Worm (Caenorhabditis elegans): ENCODE measurements around the gene clec-130.

DNA sequence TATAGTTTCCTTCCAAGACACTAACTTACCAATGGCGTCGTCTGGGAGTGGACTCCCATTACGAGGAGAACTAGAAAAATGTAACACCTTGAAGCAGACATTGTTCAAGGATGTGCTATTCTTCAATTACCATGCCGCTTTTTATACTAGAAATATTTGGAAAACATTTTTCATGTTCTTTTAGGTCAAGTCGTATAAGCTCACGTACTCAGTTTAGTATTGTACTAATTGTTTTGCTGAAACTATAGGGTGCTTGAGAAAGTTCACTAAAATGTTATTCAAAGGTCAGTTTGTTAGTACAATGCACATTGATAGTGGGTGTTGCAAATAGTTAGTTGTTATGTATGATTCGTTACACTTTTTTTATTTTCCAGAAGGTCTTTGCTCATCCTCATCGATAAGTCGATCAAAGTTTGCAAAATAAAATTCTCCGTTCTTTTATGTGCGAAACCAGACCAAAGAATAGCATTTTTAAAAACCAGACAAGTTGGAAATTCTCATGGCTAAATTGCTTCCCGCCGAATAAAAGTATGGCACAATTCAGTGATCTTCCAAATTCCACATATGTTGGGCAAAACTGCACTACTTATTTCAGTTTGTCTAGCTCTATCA is 2.3 kb upstream of the clec-130 start, which contains the start of the genes clec-128 and clec-129:
- TF ChIP-seq snpc-4 (tag; optimal IDR thresholded peaks at IDR 0.05) (no peak), ztf-4 (tag; optimal IDR thresholded peaks at IDR 0.05) (no peak), ceh-16 (tag; optimal IDR thresholded peaks at IDR 0.05) (no peak), skn-1 (tag; optimal IDR thresholded peaks at IDR 0.05) (no peak), lin-13 (GFP tag; optimal IDR thresholded peaks at IDR 0.05) (no peak), lin-39 (tag; optimal IDR thresholded peaks at IDR 0.05) (no peak), aly-2 (tag; optimal IDR thresholded peaks at IDR 0.05) (no peak), elt-3 (tag; optimal IDR thresholded peaks at IDR 0.05) (no peak), blmp-1 (tag; optimal IDR thresholded peaks at IDR 0.05; ENCODE audit: insufficient read depth) (no peak), gmeb-1 (tag; optimal IDR thresholded peaks at IDR 0.05) (no peak)
